Worm (Caenorhabditis elegans): ENCODE data around the gene syx-16.

syx-16 gene

ce11 chrIII:5181217-5181616, 27.7 kb downstream of the syx-16 start:
- TF ChIP-seq B0310.2 (tag; optimal IDR thresholded peaks at IDR 0.05) (no peak), hmg-4 (GFP tag; optimal IDR thresholded peaks at IDR 0.05) (no peak), flt-1 (GFP tag; IDR thresholded peaks at IDR 0.05) (no peak), sea-1 (GFP tag; conservative IDR thresholded peaks at IDR 0.05) (no peak), hnd-1 (tag; optimal IDR thresholded peaks at IDR 0.05) (no peak)

- TF ChIP-seq scrt-1 (GFP tag; IDR thresholded peaks at IDR 0.05), result no peak
- TF ChIP-seq F13C5.2 (tag; optimal IDR thresholded peaks at IDR 0.05), result no peak
- TF ChIP-seq sea-1 (GFP tag; conservative IDR thresholded peaks at IDR 0.05), result no peak
Measured at ce11 chrIII:5180588-5180987, 28.3 kb downstream of the syx-16 start.

ce11 chrIII:5179166-5179565, 29.7 kb downstream of the syx-16 start:
- TF ChIP-seq sea-1 (GFP tag; conservative IDR thresholded peaks at IDR 0.05) (no peak), ets-7 (tag; optimal IDR thresholded peaks at IDR 0.05) (no peak), ama-1 (optimal IDR thresholded peaks at IDR 0.05) (no peak)

- TF ChIP-seq aly-1 (tag; optimal IDR thresholded peaks at IDR 0.05) (no peak), tbx-11 (GFP tag; IDR thresholded peaks at IDR 0.05) (no peak), F13C5.2 (tag; optimal IDR thresholded peaks at IDR 0.05) (no peak), hmg-4 (GFP tag; optimal IDR thresholded peaks at IDR 0.05) (no peak), ets-7 (tag; optimal IDR thresholded peaks at IDR 0.05) (no peak), scrt-1 (GFP tag; IDR thresholded peaks at IDR 0.05) (no peak), hmbx-1 (tag; optimal IDR thresholded peaks at IDR 0.05) (no peak), hnd-1 (tag; optimal IDR thresholded peaks at IDR 0.05) (no peak), B0310.2 (tag; optimal IDR thresholded peaks at IDR 0.05) (no peak), tra-4 (tag; optimal IDR thresholded peaks at IDR 0.05) (no peak), ceh-36 (tag; optimal IDR thresholded peaks at IDR 0.05) (no peak), ama-1 (optimal IDR thresholded peaks at IDR 0.05) (no peak)
Measured at ce11 chrIII:5173622-5174021, 35.3 kb downstream of the syx-16 start, which contains the start of gene cid-1. Gene cid-1, plus strand, starts transcription at chrIII:5173922.

ce11 chrIII:5173139-5173538, 35.8 kb downstream of the syx-16 start, which contains the start of gene emb-1:
Gene emb-1, plus strand, starts transcription at chrIII:5173439.
- no peak for TF ChIP-seq aly-1 (tag; optimal IDR thresholded peaks at IDR 0.05)
- TF ChIP-seq hmg-4 (GFP tag; optimal IDR thresholded peaks at IDR 0.05), result no peak
- TF ChIP-seq scrt-1 (GFP tag; IDR thresholded peaks at IDR 0.05), result no peak
- no peak for TF ChIP-seq ama-1 (optimal IDR thresholded peaks at IDR 0.05)
- TF ChIP-seq ceh-36 (tag; optimal IDR thresholded peaks at IDR 0.05), result no peak
- no peak for TF ChIP-seq tbx-37 (GFP tag; conservative IDR thresholded peaks at IDR 0.05)
- no peak for TF ChIP-seq F13C5.2 (tag; optimal IDR thresholded peaks at IDR 0.05)
- TF ChIP-seq tbx-11 (GFP tag; IDR thresholded peaks at IDR 0.05), result no peak
- no peak for TF ChIP-seq ets-7 (tag; optimal IDR thresholded peaks at IDR 0.05)
- no peak for TF ChIP-seq B0310.2 (tag; optimal IDR thresholded peaks at IDR 0.05)
- TF ChIP-seq flt-1 (GFP tag; IDR thresholded peaks at IDR 0.05), result no peak
- TF ChIP-seq hnd-1 (tag; optimal IDR thresholded peaks at IDR 0.05), result no peak

ce11 chrIII:5172470-5172869, 36.4 kb downstream of the syx-16 start, which contains the start of gene K10D2.5:
Gene K10D2.5, plus strand, starts transcription at chrIII:5172720.
- TF ChIP-seq scrt-1 (GFP tag; IDR thresholded peaks at IDR 0.05) (peak; percentile 60; the same call in 1 of the 2 replicates), tra-4 (tag; optimal IDR thresholded peaks at IDR 0.05) (no peak), hnd-1 (tag; optimal IDR thresholded peaks at IDR 0.05) (peak; percentile 33), hmbx-1 (tag; optimal IDR thresholded peaks at IDR 0.05) (no peak), hmg-4 (GFP tag; optimal IDR thresholded peaks at IDR 0.05) (peak; percentile 53), B0310.2 (tag; optimal IDR thresholded peaks at IDR 0.05) (peak; percentile 26), F13C5.2 (tag; optimal IDR thresholded peaks at IDR 0.05) (peak; percentile 50), flt-1 (GFP tag; IDR thresholded peaks at IDR 0.05) (peak; percentile 75), aly-1 (tag; optimal IDR thresholded peaks at IDR 0.05) (peak; percentile 16), sea-1 (GFP tag; conservative IDR thresholded peaks at IDR 0.05) (peak; percentile 81), ceh-36 (tag; optimal IDR thresholded peaks at IDR 0.05) (peak; percentile 13), ets-7 (tag; optimal IDR thresholded peaks at IDR 0.05) (peak; percentile 82), ama-1 (optimal IDR thresholded peaks at IDR 0.05) (no peak), tbx-11 (GFP tag; IDR thresholded peaks at IDR 0.05) (peak; percentile 68; the same call in 1 of the 2 replicates), pes-1 (GFP tag; IDR thresholded peaks at IDR 0.05) (peak; percentile 88), tbx-37 (GFP tag; conservative IDR thresholded peaks at IDR 0.05) (peak; percentile 93), ceh-13 (GFP tag; optimal IDR thresholded peaks at IDR 0.05) (peak; percentile 10)

ce11 chrIII:5171945-5172344, 37.0 kb downstream of the syx-16 start, which contains the start of gene prp-19:
Gene prp-19, minus strand, starts transcription at chrIII:5172045.
- TF ChIP-seq F13C5.2 (tag; optimal IDR thresholded peaks at IDR 0.05) (no peak), scrt-1 (GFP tag; IDR thresholded peaks at IDR 0.05) (no peak), tbx-11 (GFP tag; IDR thresholded peaks at IDR 0.05) (no peak), hmg-4 (GFP tag; optimal IDR thresholded peaks at IDR 0.05) (no peak), pes-1 (GFP tag; IDR thresholded peaks at IDR 0.05) (no peak), ama-1 (optimal IDR thresholded peaks at IDR 0.05) (no peak), B0310.2 (tag; optimal IDR thresholded peaks at IDR 0.05) (no peak), sea-1 (GFP tag; conservative IDR thresholded peaks at IDR 0.05) (no peak), ceh-13 (GFP tag; optimal IDR thresholded peaks at IDR 0.05) (no peak), tra-4 (tag; optimal IDR thresholded peaks at IDR 0.05) (no peak), hnd-1 (tag; optimal IDR thresholded peaks at IDR 0.05) (no peak), hmbx-1 (tag; optimal IDR thresholded peaks at IDR 0.05) (no peak), tbx-37 (GFP tag; conservative IDR thresholded peaks at IDR 0.05) (no peak), aly-1 (tag; optimal IDR thresholded peaks at IDR 0.05) (no peak), ceh-36 (tag; optimal IDR thresholded peaks at IDR 0.05) (no peak), ets-7 (tag; optimal IDR thresholded peaks at IDR 0.05) (no peak), flt-1 (GFP tag; IDR thresholded peaks at IDR 0.05) (no peak)

ce11 chrIII:5169699-5170098, 39.2 kb downstream of the syx-16 start, which contains the start of gene ulp-1:
Gene ulp-1, minus strand, starts transcription at chrIII:5169799.
- TF ChIP-seq hnd-1 (tag; optimal IDR thresholded peaks at IDR 0.05) (no peak), tra-4 (tag; optimal IDR thresholded peaks at IDR 0.05) (no peak), hmg-4 (GFP tag; optimal IDR thresholded peaks at IDR 0.05) (no peak), ceh-36 (tag; optimal IDR thresholded peaks at IDR 0.05) (no peak), aly-1 (tag; optimal IDR thresholded peaks at IDR 0.05) (no peak), scrt-1 (GFP tag; IDR thresholded peaks at IDR 0.05) (no peak), ets-7 (tag; optimal IDR thresholded peaks at IDR 0.05) (no peak), pes-1 (GFP tag; IDR thresholded peaks at IDR 0.05) (no peak), tbx-37 (GFP tag; conservative IDR thresholded peaks at IDR 0.05) (no peak), F13C5.2 (tag; optimal IDR thresholded peaks at IDR 0.05) (no peak), sea-1 (GFP tag; conservative IDR thresholded peaks at IDR 0.05) (no peak), tbx-11 (GFP tag; IDR thresholded peaks at IDR 0.05) (no peak), hmbx-1 (tag; optimal IDR thresholded peaks at IDR 0.05) (no peak)

Measured in whole organism, early embryonic.